Fruit fly (Drosophila melanogaster) whole organism, embryonic: ENCODE measurements around the gene Frmd5.
A peak's percentile ranks its signal among the peaks of the same experiment; 100 is the strongest.

Experiments
- Aef1 ChIP-seq: fragments of 200-800 bp; sonication (Bioruptor generic); IDR thresholded peaks from 3 replicates; pipeline ENCODE4 v1.3.6; 2022; ENCODE audit warnings: missing biosample characterization, missing genetic modification characterization
- Awh ChIP-seq: fragments of 200-800 bp; sonication (Bioruptor generic); IDR thresholded peaks from 2 replicates; pipeline ENCODE4, ENCODE4 v1.3.6; 2022; ENCODE audit warnings: missing biosample characterization, missing genetic modification characterization
- Bteb2 ChIP-seq: fragments of 200-800 bp; sonication (Bioruptor generic); optimal IDR thresholded peaks from 2 replicates; lab custom pipeline; 2016; ENCODE audit warnings: missing biosample characterization, missing genetic modification characterization
- CG10979 ChIP-seq: fragments of 200-800 bp; sonication (Bioruptor generic); optimal IDR thresholded peaks from 2 replicates; lab custom pipeline; 2018; ENCODE audit warnings: missing biosample characterization, mild to moderate bottlenecking, missing genetic modification characterization, moderate library complexity
- CG11247 ChIP-seq: fragments of 200-800 bp; sonication (Bioruptor generic); IDR thresholded peaks from 2 replicates; pipeline ENCODE4 v1.3.6; 2022; ENCODE audit warnings: missing biosample characterization, missing genetic modification characterization
- CG12071 ChIP-seq: fragments of 200-800 bp; sonication (Bioruptor generic); optimal IDR thresholded peaks from 3 replicates; lab custom pipeline; 2018; ENCODE audit warnings: missing biosample characterization, mild to moderate bottlenecking, missing genetic modification characterization
- CG12299 ChIP-seq: fragments of 200-800 bp; sonication (Bioruptor generic); optimal IDR thresholded peaks from 2 replicates; lab custom pipeline; 2018; ENCODE audit warnings: missing biosample characterization, mild to moderate bottlenecking, missing genetic modification characterization
- CG1233 ChIP-seq: fragments of 200-800 bp; sonication (Bioruptor generic); optimal IDR thresholded peaks from 4 replicates; lab custom pipeline; 2018; ENCODE audit warnings: missing biosample characterization, mild to moderate bottlenecking, missing genetic modification characterization
- CG13624 ChIP-seq: fragments of 200-800 bp; sonication (Bioruptor generic); optimal IDR thresholded peaks from 2 replicates; lab custom pipeline; 2016; ENCODE audit warnings: missing biosample characterization, missing genetic modification characterization
- CG14965 ChIP-seq: fragments of 200-800 bp; sonication (Bioruptor generic); optimal IDR thresholded peaks from 2 replicates; lab custom pipeline; 2016; ENCODE audit warnings: missing biosample characterization, missing genetic modification characterization, borderline replicate concordance
- CG15269 ChIP-seq: fragments of 200-800 bp; sonication (Bioruptor generic); optimal IDR thresholded peaks from 2 replicates; lab custom pipeline; 2018; ENCODE audit warnings: missing biosample characterization, mild to moderate bottlenecking, missing genetic modification characterization, moderate library complexity
- CG15601 ChIP-seq: fragments of 200-800 bp; sonication (Bioruptor generic); optimal IDR thresholded peaks from 3 replicates; lab custom pipeline; 2019; ENCODE audit warnings: missing biosample characterization, mild to moderate bottlenecking, missing genetic modification characterization, moderate library complexity
- CG16863 ChIP-seq: fragments of 200-800 bp; sonication (Bioruptor generic); optimal IDR thresholded peaks from 3 replicates; lab custom pipeline; 2016; ENCODE audit warnings: missing biosample characterization, missing genetic modification characterization
- CG18599 ChIP-seq: fragments of 200-800 bp; sonication (Bioruptor generic); optimal IDR thresholded peaks from 3 replicates; lab custom pipeline; 2017; ENCODE audit warnings: missing biosample characterization, missing genetic modification characterization, mild to moderate bottlenecking, moderate library complexity, missing genetic modification reagents
- CG2116 ChIP-seq: fragments of 200-800 bp; sonication (Bioruptor generic); optimal IDR thresholded peaks from 3 replicates; lab custom pipeline; 2018; ENCODE audit warnings: missing biosample characterization, mild to moderate bottlenecking, missing genetic modification characterization
- CG2889 ChIP-seq: fragments of 200-800 bp; sonication (Bioruptor generic); IDR thresholded peaks from 3 replicates; pipeline ENCODE4 v1.3.6; 2022; ENCODE audit warnings: missing biosample characterization, missing genetic modification characterization
- CG3995 ChIP-seq: fragments of 200-800 bp; sonication (Bioruptor generic); optimal IDR thresholded peaks from 3 replicates; lab custom pipeline; 2016; ENCODE audit warnings: missing biosample characterization, missing genetic modification characterization
- CG4360 ChIP-seq: fragments of 200-800 bp; sonication (Bioruptor generic); IDR thresholded peaks from 2 replicates; pipeline ENCODE4 v1.3.6; 2022; ENCODE audit warnings: missing biosample characterization, missing genetic modification characterization
- CG5245 ChIP-seq: fragments of 200-800 bp; sonication (Bioruptor generic); optimal IDR thresholded peaks from 3 replicates; lab custom pipeline; 2016; ENCODE audit warnings: missing biosample characterization, missing genetic modification characterization
- CG6272 ChIP-seq: fragments of 200-800 bp; sonication (Bioruptor generic); IDR thresholded peaks from 2 replicates; pipeline ENCODE4 v1.3.6; 2022; ENCODE audit warnings: missing biosample characterization, missing genetic modification characterization
- CG7987 ChIP-seq: fragments of 200-800 bp; sonication (Bioruptor generic); optimal IDR thresholded peaks from 2 replicates; lab custom pipeline; 2018; ENCODE audit warnings: missing biosample characterization, mild to moderate bottlenecking, missing genetic modification characterization, moderate library complexity
- CG9797 ChIP-seq: fragments of 200-800 bp; sonication (Bioruptor generic); optimal IDR thresholded peaks from 3 replicates; lab custom pipeline; 2018; ENCODE audit warnings: missing biosample characterization, mild to moderate bottlenecking, missing genetic modification characterization
- CG9876 ChIP-seq: fragments of 200-800 bp; sonication (Bioruptor generic); optimal IDR thresholded peaks from 2 replicates; lab custom pipeline; 2016; ENCODE audit warnings: missing biosample characterization, missing genetic modification characterization
- Dad ChIP-seq: fragments of 200-800 bp; sonication (Bioruptor generic); optimal IDR thresholded peaks from 3 replicates; lab custom pipeline; 2016; ENCODE audit warnings: missing biosample characterization, missing genetic modification characterization
- Dbx ChIP-seq: fragments of 200-800 bp; sonication (Bioruptor generic); IDR thresholded peaks from 3 replicates; pipeline ENCODE4 v1.3.6; 2022; ENCODE audit warnings: missing biosample characterization, missing genetic modification characterization
- Dfd ChIP-seq, 2 experiments: fragments of >200 bp; optimal IDR thresholded peaks; 2 replicates each; lab custom pipeline; 2017; ENCODE audit warnings: missing biosample characterization in 2 of 2, missing genetic modification characterization in 2 of 2
- Dip2 ChIP-seq: fragments of 200-800 bp; sonication (Bioruptor generic); IDR thresholded peaks from 2 replicates; pipeline ENCODE4 v1.3.6; 2022; ENCODE audit warnings: missing biosample characterization, missing genetic modification characterization
- Dip3 ChIP-seq: fragments of 200-800 bp; sonication (Bioruptor generic); optimal IDR thresholded peaks from 3 replicates; lab custom pipeline; 2016; ENCODE audit warnings: missing biosample characterization, missing genetic modification characterization
- Max ChIP-seq: fragments of 200-800 bp; sonication (Bioruptor generic); optimal IDR thresholded peaks from 2 replicates; lab custom pipeline; 2016; ENCODE audit warnings: missing biosample characterization, mild to moderate bottlenecking, missing genetic modification characterization
- Six4 ChIP-seq: fragments of 200-800 bp; sonication (Bioruptor generic); optimal IDR thresholded peaks from 2 replicates; lab custom pipeline; 2016; ENCODE audit warnings: missing biosample characterization, missing genetic modification characterization
- disco-r ChIP-seq: fragments of 200-800 bp; sonication (Bioruptor generic); optimal IDR thresholded peaks from 2 replicates; lab custom pipeline; 2016; ENCODE audit warnings: missing biosample characterization, missing genetic modification characterization
- ems ChIP-seq: fragments of 200-800 bp; sonication (Bioruptor generic); optimal IDR thresholded peaks from 3 replicates; lab custom pipeline; 2016; ENCODE audit warnings: missing biosample characterization, missing genetic modification characterization
- fd64A ChIP-seq: fragments of 200-800 bp; sonication (Bioruptor generic); optimal IDR thresholded peaks from 3 replicates; lab custom pipeline; 2018; ENCODE audit warnings: missing biosample characterization, mild to moderate bottlenecking, missing genetic modification characterization
- fru ChIP-seq: fragments of >200 bp; optimal IDR thresholded peaks from 2 replicates; lab custom pipeline; 2017
- lbe ChIP-seq: fragments of 200-800 bp; sonication (Bioruptor generic); optimal IDR thresholded peaks from 2 replicates; lab custom pipeline; 2016; ENCODE audit warnings: missing biosample characterization, mild to moderate bottlenecking, missing genetic modification characterization
- mam ChIP-seq: fragments of 200-800 bp; sonication (Bioruptor generic); optimal IDR thresholded peaks from 3 replicates; lab custom pipeline; 2016; ENCODE audit warnings: missing biosample characterization, missing genetic modification characterization
- nmo ChIP-seq: fragments of 200-800 bp; sonication (Bioruptor generic); optimal IDR thresholded peaks from 2 replicates; lab custom pipeline; 2018; ENCODE audit warnings: missing biosample characterization, mild to moderate bottlenecking, missing genetic modification characterization, moderate library complexity
- nom ChIP-seq: fragments of 200-800 bp; sonication (Bioruptor generic); optimal IDR thresholded peaks from 2 replicates; lab custom pipeline; 2017; ENCODE audit warnings: missing biosample characterization, missing genetic modification characterization, mild to moderate bottlenecking, moderate library complexity, missing genetic modification reagents
- prd ChIP-seq, 3 experiments: fragments of >200 bp in 2 of 3; fragments of 200-800 bp in 1 of 3; sonication (Bioruptor generic) in 1 of 3; optimal IDR thresholded peaks in 2 of 3; IDR thresholded peaks in 1 of 3; 2 replicates in 2 of 3; 3 replicates in 1 of 3; pipeline versions ENCODE4 v1.3.6 to Lab custom; 2017 to 2022; ENCODE audit warnings: missing biosample characterization in 1 of 3, missing genetic modification characterization in 1 of 3
- seq ChIP-seq: fragments of 200-800 bp; sonication (Bioruptor generic); IDR thresholded peaks from 2 replicates; pipeline ENCODE4 v1.3.6; 2022; ENCODE audit warnings: missing biosample characterization, missing genetic modification characterization
- sisA ChIP-seq: fragments of 200-800 bp; sonication (Bioruptor generic); IDR thresholded peaks from 2 replicates; pipeline ENCODE4 v1.3.6; 2022; ENCODE audit warnings: missing biosample characterization, missing genetic modification characterization
- trh ChIP-seq: fragments of 200-800 bp; sonication (Bioruptor generic); optimal IDR thresholded peaks from 2 replicates; lab custom pipeline; 2016; ENCODE audit warnings: missing biosample characterization, missing genetic modification characterization
- ttk ChIP-seq: fragments of 200-800 bp; sonication (Bioruptor generic); IDR thresholded peaks from 2 replicates; pipeline ENCODE4 v2.1.2; 2022; ENCODE audit warnings: missing biosample characterization, missing genetic modification characterization
- twi ChIP-seq: fragments of 200-800 bp; optimal IDR thresholded peaks from 2 replicates; lab custom pipeline; 2019; ENCODE audit warnings: missing biosample characterization, mild to moderate bottlenecking, missing genetic modification characterization, moderate library complexity
- zfh2 ChIP-seq: fragments of 200-800 bp; sonication (Bioruptor generic); optimal IDR thresholded peaks from 2 replicates; lab custom pipeline; 2016; ENCODE audit warnings: missing biosample characterization, missing genetic modification characterization

The Frmd5 gene

DNA sequence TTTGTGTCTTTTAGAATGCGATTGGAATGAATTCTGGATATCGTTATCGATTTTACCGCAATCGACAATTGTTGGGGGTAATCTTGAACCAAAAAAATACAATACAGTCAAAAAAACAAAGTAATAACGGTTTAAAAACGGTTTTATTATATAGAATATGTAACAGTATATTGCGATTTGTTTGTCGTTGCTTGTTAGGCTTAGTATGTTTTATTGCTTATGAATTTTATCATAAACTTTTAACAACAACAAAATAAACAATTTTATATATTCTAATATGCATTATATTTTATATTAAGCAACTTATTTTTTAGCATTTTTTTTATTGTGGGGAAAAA lies 44.5 kb upstream of the Frmd5 start, which contains the start of gene CYLD (continued):
- TF ChIP-seq CG15601 (peak; percentile 70), Dbx (GFP tag; lab: Robert Waterston, UW) (peak; percentile 57; the same call in 1 of the 3 replicates), trh (GFP tag; lab: Kevin White, UChicago) (no peak), sisA (GFP tag; lab: Robert Waterston, UW) (no peak), Max (GFP tag; lab: Kevin White, UChicago) (peak; percentile 29), CG9797 (GFP tag; lab: Kevin White, UChicago) (no peak), CG12071 (GFP tag; lab: Kevin White, UChicago) (no peak), Aef1 (no peak; the same call in 2 of the 3 replicates), CG11247 (GFP tag; lab: Robert Waterston, UW) (no peak), CG10979 (peak; percentile 72), CG13624 (peak; percentile 44), CG16863 (GFP tag; lab: Kevin White, UChicago) (peak; percentile 14), CG4360 (GFP tag; lab: Robert Waterston, UW) (no peak), Dip2 (GFP tag; lab: Robert Waterston, UW) (no peak), zfh2 (GFP tag; lab: Kevin White, UChicago) (no peak), ttk (GFP tag; lab: Robert Waterston, UW) (no peak), CG2889 (GFP tag; lab: Robert Waterston, UW) (no peak), lbe (GFP tag; lab: Kevin White, UChicago) (no peak), CG6272 (no peak), fru (lab: Kevin White, UChicago) (no peak), Six4 (GFP tag; lab: Kevin White, UChicago) (peak; percentile 63), CG5245 (GFP tag; lab: Kevin White, UChicago) (peak; percentile 44), Dfd (GFP tag; optimal IDR thresholded peaks at IDR 0.05; lab: Kevin White, UChicago) (no peak), CG15269 (tag; lab: Kevin White, UChicago) (peak; percentile 81), mam (peak; percentile 30), prd (optimal IDR thresholded peaks at IDR 0.05; lab: Kevin White, UChicago) (no peak), prd (GFP tag; IDR thresholded peaks at IDR 0.05; lab: Robert Waterston, UW) (peak; percentile 67), seq (peak; percentile 41; the same call in 1 of the 2 replicates), CG9876 (no peak), Dad (GFP tag; lab: Kevin White, UChicago) (no peak), ems (GFP tag; lab: Kevin White, UChicago) (no peak), CG3995 (no peak), Awh (no peak), Bteb2 (GFP tag; lab: Kevin White, UChicago) (peak; percentile 24), nom (peak; percentile 26), Dip3 (GFP tag; lab: Kevin White, UChicago) (no peak), disco-r (GFP tag; lab: Kevin White, UChicago) (no peak), CG18599 (GFP tag; lab: Kevin White, UChicago) (no peak), CG14965 (GFP tag; lab: Kevin White, UChicago) (no peak), CG2116 (GFP tag; lab: Kevin White, UChicago) (peak; percentile 67), twi (tag; lab: Kevin White, UChicago) (peak; percentile 9), fd64A (GFP tag; lab: Kevin White, UChicago) (no peak), CG12299 (tag; lab: Kevin White, UChicago) (peak; percentile 75), CG7987 (GFP tag; lab: Kevin White, UChicago) (no peak), CG1233 (GFP tag; lab: Kevin White, UChicago) (peak; percentile 62), nmo (GFP tag; lab: Kevin White, UChicago) (peak; percentile 71)
